Fruit fly (Drosophila melanogaster) whole organism, embryonic: ENCODE data around the gene CheB93b.

Source experiments
- Antp ChIP-seq: fragments of 200-800 bp; sonication (Bioruptor generic); optimal IDR thresholded peaks from 3 replicates; lab custom pipeline; 2016; ENCODE audit warnings: missing biosample characterization, missing genetic modification characterization
- Bgb ChIP-seq: fragments of 200-800 bp; sonication (Bioruptor generic); IDR thresholded peaks from 2 replicates; pipeline ENCODE4 v1.3.6; 2022; ENCODE audit warnings: missing biosample characterization, missing genetic modification characterization; ENCODE audit not compliant: partially characterized antibody
- CG10267 ChIP-seq: fragments of 200-800 bp; sonication (Bioruptor generic); optimal IDR thresholded peaks from 2 replicates; lab custom pipeline; 2018; ENCODE audit warnings: missing biosample characterization, mild to moderate bottlenecking, missing genetic modification characterization, moderate library complexity
- CG10274 ChIP-seq: fragments of 200-800 bp; sonication (Bioruptor generic); optimal IDR thresholded peaks from 3 replicates; lab custom pipeline; 2017; ENCODE audit warnings: missing biosample characterization, mild to moderate bottlenecking, missing genetic modification characterization
- CG10979 ChIP-seq: fragments of 200-800 bp; sonication (Bioruptor generic); optimal IDR thresholded peaks from 2 replicates; lab custom pipeline; 2018; ENCODE audit warnings: missing biosample characterization, mild to moderate bottlenecking, missing genetic modification characterization, moderate library complexity
- CG11723 ChIP-seq: fragments of 200-800 bp; sonication (Bioruptor generic); optimal IDR thresholded peaks from 2 replicates; lab custom pipeline; 2017; ENCODE audit warnings: missing biosample characterization, mild to moderate bottlenecking, missing genetic modification characterization
- CG12659 ChIP-seq: fragments of 200-800 bp; sonication (Bioruptor generic); optimal IDR thresholded peaks from 3 replicates; lab custom pipeline; 2017; ENCODE audit warnings: mild to moderate bottlenecking, missing biosample characterization, missing genetic modification reagents, missing genetic modification characterization
- CG12744 ChIP-seq: fragments of 200-800 bp; sonication (Bioruptor generic); optimal IDR thresholded peaks from 2 replicates; lab custom pipeline; 2016; ENCODE audit warnings: missing biosample characterization, missing genetic modification characterization
- CG15514 ChIP-seq: fragments of 200-800 bp; sonication (Bioruptor generic); optimal IDR thresholded peaks from 3 replicates; lab custom pipeline; 2017; ENCODE audit warnings: missing biosample characterization, missing genetic modification characterization, mild to moderate bottlenecking, moderate library complexity, missing genetic modification reagents
- CG16813 ChIP-seq: fragments of 200-800 bp; sonication (Bioruptor generic); IDR thresholded peaks from 3 replicates; pipeline ENCODE4 v1.3.6; 2022; ENCODE audit warnings: missing biosample characterization, missing genetic modification characterization; ENCODE audit not compliant: partially characterized antibody
- CG18011 ChIP-seq: fragments of 200-800 bp; sonication (Bioruptor generic); optimal IDR thresholded peaks from 2 replicates; lab custom pipeline; 2017; ENCODE audit warnings: missing biosample characterization, missing genetic modification characterization, mild to moderate bottlenecking, moderate library complexity, missing genotype
- CG2202 ChIP-seq: fragments of 200-800 bp; sonication (Bioruptor generic); optimal IDR thresholded peaks from 2 replicates; lab custom pipeline; 2018; ENCODE audit warnings: missing biosample characterization, mild to moderate bottlenecking, missing genetic modification characterization
- CG2875 ChIP-seq: fragments of 200-800 bp; sonication (Bioruptor generic); optimal IDR thresholded peaks from 2 replicates; lab custom pipeline; 2017; ENCODE audit warnings: missing biosample characterization, mild to moderate bottlenecking, missing genetic modification characterization, missing genetic modification reagents
- CG2889 ChIP-seq: fragments of 200-800 bp; sonication (Bioruptor generic); IDR thresholded peaks from 3 replicates; pipeline ENCODE4 v1.3.6; 2022; ENCODE audit warnings: missing biosample characterization, missing genetic modification characterization
- CG42726 ChIP-seq: fragments of 200-800 bp; sonication (Bioruptor generic); IDR thresholded peaks from 2 replicates; pipeline ENCODE4 v1.3.6; 2022; ENCODE audit warnings: missing biosample characterization, missing genetic modification characterization; ENCODE audit not compliant: partially characterized antibody
- CG43689 ChIP-seq: fragments of 200-800 bp; sonication (Bioruptor generic); IDR thresholded peaks from 2 replicates; pipeline ENCODE4 v1.3.6; 2022; ENCODE audit warnings: missing biosample characterization, missing genetic modification characterization
- CG4617 ChIP-seq: fragments of 200-800 bp; sonication (Bioruptor generic); optimal IDR thresholded peaks from 3 replicates; lab custom pipeline; 2016; ENCODE audit warnings: missing biosample characterization, missing genetic modification characterization, borderline replicate concordance
- CG7963 ChIP-seq: fragments of 200-800 bp; sonication (Bioruptor generic); IDR thresholded peaks from 3 replicates; pipeline ENCODE4 v1.3.6; 2022; ENCODE audit warnings: missing biosample characterization, missing genetic modification characterization; ENCODE audit not compliant: partially characterized antibody
- CrebB ChIP-seq: fragments of 200-800 bp; sonication (Bioruptor generic); optimal IDR thresholded peaks from 3 replicates; lab custom pipeline; 2018; ENCODE audit warnings: missing biosample characterization, mild to moderate bottlenecking, missing genetic modification characterization
- Dp ChIP-seq: fragments of 200-800 bp; sonication (Bioruptor generic); optimal IDR thresholded peaks from 2 replicates; lab custom pipeline; 2018; ENCODE audit warnings: missing biosample characterization, mild to moderate bottlenecking, missing genetic modification characterization, moderate library complexity
- ERR ChIP-seq: fragments of 200-800 bp; sonication (Bioruptor generic); optimal IDR thresholded peaks from 2 replicates; lab custom pipeline; 2016; ENCODE audit warnings: missing biosample characterization, missing genetic modification characterization
- Kr ChIP-seq: fragments of 200-800 bp; sonication (Bioruptor generic); optimal IDR thresholded peaks from 2 replicates; lab custom pipeline; 2017; ENCODE audit warnings: missing biosample characterization, mild to moderate bottlenecking, missing genetic modification characterization
- MBD-R2 ChIP-seq: fragments of 200-800 bp; sonication (Bioruptor generic); IDR thresholded peaks from 2 replicates; pipeline ENCODE4 v1.3.6; 2022; ENCODE audit warnings: missing biosample characterization, missing genetic modification characterization
- Med ChIP-seq: fragments of 200-800 bp; sonication (Bioruptor generic); peaks from one replicate; lab custom pipeline; 2016; ENCODE audit warnings: missing biosample characterization, missing genetic modification characterization, mild to moderate bottlenecking, inconsistent platforms, moderate library complexity
- Myb ChIP-seq: fragments of 200-800 bp; sonication (Bioruptor generic); optimal IDR thresholded peaks from 2 replicates; lab custom pipeline; 2016; ENCODE audit warnings: missing biosample characterization, missing genetic modification characterization
- Nf-YB ChIP-seq: fragments of 200-800 bp; sonication (Bioruptor generic); optimal IDR thresholded peaks from 3 replicates; lab custom pipeline; 2019; ENCODE audit warnings: missing biosample characterization, mild to moderate bottlenecking, missing genetic modification characterization, moderate library complexity
- Opbp ChIP-seq: fragments of 200-800 bp; sonication (Bioruptor generic); IDR thresholded peaks from 3 replicates; pipeline ENCODE4 v1.3.6; 2022; ENCODE audit warnings: missing biosample characterization, missing genetic modification characterization; ENCODE audit not compliant: partially characterized antibody
- Side ChIP-seq: fragments of 200-800 bp; sonication (Bioruptor generic); optimal IDR thresholded peaks from 2 replicates; lab custom pipeline; 2016; ENCODE audit warnings: missing biosample characterization, missing genetic modification characterization
- Spps ChIP-seq: fragments of 200-800 bp; sonication (Bioruptor generic); optimal IDR thresholded peaks from 2 replicates; lab custom pipeline; 2018; ENCODE audit warnings: missing biosample characterization, mild to moderate bottlenecking, missing genetic modification characterization
- Stat92E ChIP-seq, 3 experiments: fragments of >200 bp in 2 of 3; fragments of 200-800 bp in 1 of 3; sonication (Bioruptor generic) in 1 of 3; optimal IDR thresholded peaks; 2 replicates each; lab custom pipeline; 2017 to 2019; ENCODE audit warnings: missing biosample characterization in 3 of 3, missing genetic modification characterization in 3 of 3, mild to moderate bottlenecking in 1 of 3, moderate library complexity in 1 of 3
- amos ChIP-seq: fragments of 200-800 bp; sonication (Bioruptor generic); IDR thresholded peaks from 2 replicates; pipeline ENCODE4 v1.3.6; 2022; ENCODE audit warnings: missing biosample characterization, missing genetic modification characterization; ENCODE audit not compliant: partially characterized antibody
- bab2 ChIP-seq: fragments of 200-800 bp; sonication (Bioruptor generic); optimal IDR thresholded peaks from 2 replicates; lab custom pipeline; 2016; ENCODE audit warnings: missing biosample characterization, missing genetic modification characterization
- cas ChIP-seq: fragments of 200-800 bp; sonication (Bioruptor generic); IDR thresholded peaks from 2 replicates; pipeline ENCODE4 v1.3.6; 2022; ENCODE audit warnings: missing biosample characterization, missing genetic modification characterization
- corto ChIP-seq: fragments of 200-800 bp; sonication (Bioruptor generic); optimal IDR thresholded peaks from 2 replicates; lab custom pipeline; 2016; ENCODE audit warnings: missing biosample characterization, mild to moderate bottlenecking, missing genetic modification characterization, moderate library complexity
- dpn ChIP-seq, 2 experiments: fragments of 200-800 bp; sonication (Bioruptor generic); optimal IDR thresholded peaks; 3 replicates each; lab custom pipeline; 2016; ENCODE audit warnings: missing biosample characterization in 2 of 2, missing genetic modification characterization in 2 of 2
- gro ChIP-seq: fragments of 200-800 bp; sonication (Bioruptor generic); optimal IDR thresholded peaks from 2 replicates; lab custom pipeline; 2016; ENCODE audit warnings: missing biosample characterization, missing genetic modification characterization
- jing ChIP-seq: fragments of 200-800 bp; sonication (Bioruptor generic); optimal IDR thresholded peaks from 2 replicates; lab custom pipeline; 2018; ENCODE audit warnings: missing biosample characterization, mild to moderate bottlenecking, missing genetic modification characterization
- jumu ChIP-seq: fragments of 200-800 bp; sonication (Bioruptor generic); optimal IDR thresholded peaks from 3 replicates; lab custom pipeline; 2016; ENCODE audit warnings: missing biosample characterization, missing genetic modification characterization
- nerfin-2 ChIP-seq: fragments of 200-800 bp; sonication (Bioruptor generic); IDR thresholded peaks from 2 replicates; pipeline ENCODE4 v1.3.6; 2022; ENCODE audit warnings: missing biosample characterization, missing genetic modification characterization; ENCODE audit not compliant: partially characterized antibody
- nom ChIP-seq: fragments of 200-800 bp; sonication (Bioruptor generic); optimal IDR thresholded peaks from 2 replicates; lab custom pipeline; 2017; ENCODE audit warnings: missing biosample characterization, missing genetic modification characterization, mild to moderate bottlenecking, moderate library complexity, missing genetic modification reagents
- oc ChIP-seq: fragments of 200-800 bp; sonication (Bioruptor generic); optimal IDR thresholded peaks from 2 replicates; lab custom pipeline; 2018; ENCODE audit warnings: missing biosample characterization, mild to moderate bottlenecking, missing genetic modification characterization, moderate library complexity
- pita ChIP-seq: fragments of 200-800 bp; sonication (Bioruptor generic); optimal IDR thresholded peaks from 2 replicates; lab custom pipeline; 2017; ENCODE audit warnings: missing biosample characterization, mild to moderate bottlenecking, missing genetic modification characterization
- pnt ChIP-seq: fragments of 200-800 bp; sonication (Bioruptor generic); optimal IDR thresholded peaks from 3 replicates; lab custom pipeline; 2016; ENCODE audit warnings: missing biosample characterization, missing genetic modification characterization
- pzg ChIP-seq: fragments of 200-800 bp; sonication (Bioruptor generic); optimal IDR thresholded peaks from 3 replicates; lab custom pipeline; 2018; ENCODE audit warnings: missing biosample characterization, mild to moderate bottlenecking, missing genetic modification characterization, moderate library complexity
- schlank ChIP-seq: fragments of 200-800 bp; sonication (Bioruptor generic); optimal IDR thresholded peaks from 2 replicates; lab custom pipeline; 2018; ENCODE audit warnings: missing biosample characterization, mild to moderate bottlenecking, missing genetic modification characterization
- sob ChIP-seq: fragments of 200-800 bp; sonication (Bioruptor generic); IDR thresholded peaks from 2 replicates; pipeline ENCODE4 v1.3.6; 2022; ENCODE audit warnings: missing biosample characterization, missing genetic modification characterization
- tgo ChIP-seq: fragments of 200-800 bp; sonication (Bioruptor generic); IDR thresholded peaks from 3 replicates; pipeline ENCODE4 v1.3.6; 2022; ENCODE audit warnings: missing biosample characterization, missing genetic modification characterization
- trem ChIP-seq: fragments of 200-800 bp; optimal IDR thresholded peaks from 3 replicates; lab custom pipeline; 2019; ENCODE audit warnings: missing biosample characterization, mild to moderate bottlenecking, missing genetic modification characterization, moderate library complexity
- twi ChIP-seq: fragments of 200-800 bp; optimal IDR thresholded peaks from 2 replicates; lab custom pipeline; 2019; ENCODE audit warnings: missing biosample characterization, mild to moderate bottlenecking, missing genetic modification characterization, moderate library complexity
- zf30C ChIP-seq: fragments of 200-800 bp; sonication (Bioruptor generic); optimal IDR thresholded peaks from 3 replicates; lab custom pipeline; 2018; ENCODE audit warnings: missing biosample characterization, mild to moderate bottlenecking, missing genetic modification characterization

The CheB93b gene

DNA sequence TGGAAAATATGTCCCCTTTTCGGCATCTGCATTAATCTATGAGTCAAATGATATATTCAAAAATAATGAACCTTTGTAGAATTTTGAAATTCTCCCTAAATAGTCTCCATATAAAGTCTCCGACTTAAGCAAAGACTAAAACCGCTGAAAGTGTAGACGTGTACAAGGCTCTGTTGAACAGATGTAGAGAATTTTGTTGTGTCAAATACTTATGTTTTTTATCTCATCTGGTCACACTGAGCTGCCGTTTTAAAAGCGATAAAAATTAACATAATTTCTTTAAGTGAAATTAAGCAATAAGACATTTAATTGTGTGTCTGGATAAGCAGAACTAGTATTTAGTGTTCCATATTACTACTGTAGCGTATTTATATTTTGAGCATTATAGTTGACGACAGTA is 22.8 kb upstream of the CheB93b start (continued):
- TF ChIP-seq bab2 (GFP tag; lab: Kevin White, UChicago) (no peak), pnt (GFP tag; lab: Kevin White, UChicago) (no peak), schlank (tag; lab: Kevin White, UChicago) (no peak), CG16813 (GFP tag; lab: Robert Waterston, UW) (peak; percentile 57), twi (tag; lab: Kevin White, UChicago) (no peak), oc (no peak), CG12659 (GFP tag; lab: Kevin White, UChicago) (no peak), CrebB (no peak), CG42726 (GFP tag; lab: Robert Waterston, UW) (peak; percentile 49; the same call in 1 of the 2 replicates), CG10267 (peak; percentile 24), jumu (no peak), amos (GFP tag; lab: Robert Waterston, UW) (peak; percentile 64), CG2202 (tag; lab: Kevin White, UChicago) (no peak), Stat92E (GFP tag; optimal IDR thresholded peaks at IDR 0.05; lab: Kevin White, UChicago) (no peak), Dp (GFP tag; lab: Kevin White, UChicago) (peak; percentile 46), Kr (GFP tag; lab: Kevin White, UChicago) (no peak), Antp (no peak), sob (GFP tag; lab: Robert Waterston, UW) (no peak), trem (tag; lab: Kevin White, UChicago) (peak; percentile 28), CG2889 (GFP tag; lab: Robert Waterston, UW) (no peak), pzg (GFP tag; lab: Kevin White, UChicago) (peak; percentile 26), CG12744 (GFP tag; lab: Kevin White, UChicago) (no peak), jing (no peak), Spps (tag; lab: Kevin White, UChicago) (no peak), cas (no peak), CG18011 (GFP tag; lab: Kevin White, UChicago) (no peak), CG43689 (no peak), CG11723 (GFP tag; lab: Kevin White, UChicago) (no peak), CG4617 (GFP tag; lab: Kevin White, UChicago) (no peak), pita (peak; percentile 70), gro (no peak), Nf-YB (GFP tag; lab: Kevin White, UChicago) (peak; percentile 2), dpn (GFP tag; optimal IDR thresholded peaks at IDR 0.05; lab: Kevin White, UChicago) (no peak), tgo (GFP tag; lab: Robert Waterston, UW) (no peak), Bgb (GFP tag; lab: Robert Waterston, UW) (peak; percentile 67), zf30C (peak; percentile 79), Side (GFP tag; lab: Kevin White, UChicago) (no peak), CG7963 (GFP tag; lab: Robert Waterston, UW) (no peak), Opbp (GFP tag; lab: Robert Waterston, UW) (peak; percentile 70), CG15514 (GFP tag; lab: Kevin White, UChicago) (peak; percentile 35), MBD-R2 (GFP tag; lab: Robert Waterston, UW) (peak; percentile 35), nerfin-2 (GFP tag; lab: Robert Waterston, UW) (peak; percentile 23; the same call in 1 of the 2 replicates), CG10979 (tag; lab: Kevin White, UChicago) (no peak), nom (GFP tag; lab: Kevin White, UChicago) (no peak), ERR (GFP tag; lab: Kevin White, UChicago) (no peak), CG2875 (GFP tag; lab: Kevin White, UChicago) (no peak), corto (no peak), Myb (GFP tag; lab: Kevin White, UChicago) (peak; percentile 77), CG10274 (GFP tag; lab: Kevin White, UChicago) (no peak), Med (GFP tag; lab: Kevin White, UChicago) (peak; percentile 62)
